Worm (Caenorhabditis elegans) whole organism, young adult: ENCODE measurements around the gene usp-46.

Experiments used
- B0019.2 ChIP-seq: fragments of 200-800 bp; sonication (Bioruptor generic); conservative IDR thresholded peaks from 2 replicates; pipeline ENCODE4 v1.3.6; 2022; ENCODE audit warnings: missing genetic modification reagents, missing genetic modification characterization, missing compliant biosample characterization
- B0035.1 ChIP-seq: sonication (generic microtip); optimal IDR thresholded peaks from 2 replicates; lab custom pipeline; 2016; ENCODE audit warnings: missing genetic modification characterization, mild to moderate bottlenecking, missing compliant biosample characterization, missing genotype, missing genetic modification reagents
- B0261.1 ChIP-seq: sonication (generic microtip); optimal IDR thresholded peaks from 2 replicates; lab custom pipeline; 2016; ENCODE audit warnings: mild to moderate bottlenecking, missing genetic modification characterization, moderate library complexity, missing compliant biosample characterization
- D2030.7 ChIP-seq: fragments of 200-800 bp; sonication (Bioruptor generic); IDR thresholded peaks from 2 replicates; pipeline ENCODE4 v1.3.6; 2022; ENCODE audit warnings: missing genetic modification reagents, missing genetic modification characterization, missing compliant biosample characterization
- F10E7.11 ChIP-seq: sonication (generic microtip); optimal IDR thresholded peaks from 2 replicates; lab custom pipeline; 2017; ENCODE audit warnings: mild to moderate bottlenecking, missing genetic modification characterization, moderate library complexity, missing compliant biosample characterization
- F22D6.2 ChIP-seq: sonication (generic microtip); optimal IDR thresholded peaks from 2 replicates; lab custom pipeline; 2016; ENCODE audit warnings: mild to moderate bottlenecking, missing genetic modification characterization, missing compliant biosample characterization
- F37B4.10 ChIP-seq: fragments of 200-800 bp; sonication (Bioruptor generic); IDR thresholded peaks from 2 replicates; pipeline ENCODE4 v1.3.6; 2022; ENCODE audit warnings: missing genetic modification characterization, missing compliant biosample characterization
- F57C9.4 ChIP-seq: sonication (generic microtip); optimal IDR thresholded peaks from 2 replicates; lab custom pipeline; 2017; ENCODE audit warnings: mild to moderate bottlenecking, missing genetic modification characterization, missing compliant biosample characterization
- T07F8.4 ChIP-seq: sonication (generic microtip); optimal IDR thresholded peaks from 2 replicates; lab custom pipeline; 2016; ENCODE audit warnings: mild to moderate bottlenecking, missing genetic modification characterization, moderate library complexity, missing compliant biosample characterization
- T26A5.8 ChIP-seq: sonication (generic microtip); optimal IDR thresholded peaks from 2 replicates; lab custom pipeline; 2016; ENCODE audit warnings: missing genetic modification characterization, missing compliant biosample characterization
- Y53G8AR.9 ChIP-seq: fragments of 200-800 bp; sonication (Bioruptor generic); conservative IDR thresholded peaks from 2 replicates; pipeline ENCODE4 v1.3.6; 2022; ENCODE audit warnings: missing genetic modification reagents, missing genetic modification characterization, missing compliant biosample characterization
- Y56A3A.18 ChIP-seq: fragments of 200-800 bp; sonication (Bioruptor generic); IDR thresholded peaks from 2 replicates; pipeline ENCODE4 v1.3.6; 2022; ENCODE audit warnings: missing genetic modification reagents, missing genetic modification characterization, missing compliant biosample characterization
- ama-1 ChIP-seq, 3 experiments: fragments of 150-350 bp in 1 of 3; sonication (generic microtip) in 2 of 3; optimal IDR thresholded peaks; 2 replicates each; lab custom pipeline; 2014 to 2018; ENCODE audit warnings: missing biosample characterization in 2 of 3, missing genetic modification characterization in 2 of 3, missing genetic modification reagents in 2 of 3
- aptf-2 ChIP-seq: fragments of 200-800 bp; sonication (Bioruptor generic); conservative IDR thresholded peaks from 2 replicates; pipeline ENCODE4 v1.3.6; 2022; ENCODE audit warnings: missing genetic modification reagents, missing genetic modification characterization, missing compliant biosample characterization
- atf-7 ChIP-seq: sonication (generic microtip); optimal IDR thresholded peaks from 2 replicates; lab custom pipeline; 2017; ENCODE audit warnings: mild to moderate bottlenecking, missing genetic modification characterization, missing compliant biosample characterization
- attf-3 ChIP-seq: fragments of 200-800 bp; sonication (Bioruptor generic); conservative IDR thresholded peaks from 2 replicates; pipeline ENCODE4 v1.3.6; 2022; ENCODE audit warnings: missing genetic modification reagents, missing genetic modification characterization, missing compliant biosample characterization
- attf-5 ChIP-seq: fragments of 200-800 bp; sonication (Bioruptor generic); optimal IDR thresholded peaks from 2 replicates; lab custom pipeline; 2018; ENCODE audit warnings: mild to moderate bottlenecking, missing genetic modification characterization, missing compliant biosample characterization
- ccch-3 ChIP-seq: fragments of 200-800 bp; sonication (Bioruptor generic); optimal IDR thresholded peaks from 2 replicates; lab custom pipeline; 2018; ENCODE audit warnings: mild to moderate bottlenecking, missing genetic modification characterization, missing compliant biosample characterization
- cebp-1 ChIP-seq, 2 experiments: fragments of 200-800 bp in 1 of 2; sonication (Bioruptor generic) in 1 of 2; sonication (generic microtip) in 1 of 2; IDR thresholded peaks in 1 of 2; optimal IDR thresholded peaks in 1 of 2; 2 replicates each; pipeline versions ENCODE4 v1.3.6 to Lab custom; 2017 to 2022; ENCODE audit warnings: missing compliant biosample characterization in 2 of 2, missing genetic modification characterization in 2 of 2, mild to moderate bottlenecking in 1 of 2, missing genetic modification reagents in 1 of 2, moderate library complexity in 1 of 2
- cebp-2 ChIP-seq: fragments of 200-800 bp; sonication (Bioruptor generic); IDR thresholded peaks from 2 replicates; pipeline ENCODE4 v1.3.6; 2022; ENCODE audit warnings: missing genetic modification characterization, missing compliant biosample characterization
- ceh-79 ChIP-seq: sonication (generic microtip); optimal IDR thresholded peaks from 2 replicates; lab custom pipeline; 2017; ENCODE audit warnings: mild to moderate bottlenecking, missing genetic modification characterization, missing compliant biosample characterization
- chd-7 ChIP-seq: sonication (generic microtip); optimal IDR thresholded peaks from 2 replicates; lab custom pipeline; 2016; ENCODE audit warnings: mild to moderate bottlenecking, missing genetic modification characterization, moderate library complexity, missing compliant biosample characterization
- die-1 ChIP-seq: sonication (generic microtip); optimal IDR thresholded peaks from 2 replicates; lab custom pipeline; 2016; ENCODE audit warnings: missing genotype, mild to moderate bottlenecking, missing genetic modification characterization, missing compliant biosample characterization
- efl-1 ChIP-seq: fragments of 150-350 bp; optimal IDR thresholded peaks from 2 replicates; lab custom pipeline; 2014; ENCODE audit warnings: missing biosample characterization, missing genetic modification reagents, missing genetic modification characterization
- hlh-12 ChIP-seq: sonication (generic microtip); optimal IDR thresholded peaks from 2 replicates; lab custom pipeline; 2016; ENCODE audit warnings: missing genetic modification characterization, missing compliant biosample characterization
- hmg-20 ChIP-seq: fragments of 200-800 bp; sonication (Bioruptor generic); IDR thresholded peaks from 2 replicates; pipeline ENCODE4 v1.3.6; 2022; ENCODE audit warnings: missing genetic modification reagents, missing genetic modification characterization, missing compliant biosample characterization
- let-526 ChIP-seq: fragments of 200-800 bp; sonication (Bioruptor generic); IDR thresholded peaks from 2 replicates; pipeline ENCODE4 v1.3.6; 2022; ENCODE audit warnings: missing genetic modification reagents, missing genetic modification characterization, missing compliant biosample characterization
- let-607 ChIP-seq, 2 experiments: fragments of 200-800 bp in 1 of 2; sonication (Bioruptor generic) in 1 of 2; sonication (generic microtip) in 1 of 2; optimal IDR thresholded peaks; 2 replicates each; lab custom pipeline; 2016 to 2018; ENCODE audit warnings: mild to moderate bottlenecking in 2 of 2, missing compliant biosample characterization in 2 of 2, missing genetic modification characterization in 2 of 2, moderate library complexity in 2 of 2, missing genotype in 1 of 2
- lin-35 ChIP-seq, 3 experiments: fragments of 150-350 bp in 2 of 3; sonication (generic microtip) in 1 of 3; optimal IDR thresholded peaks; 2 replicates each; lab custom pipeline; 2014 to 2018; ENCODE audit warnings: missing biosample characterization in 3 of 3, missing genetic modification characterization in 3 of 3, missing genetic modification reagents in 3 of 3
- lin-54 ChIP-seq: fragments of 200-800 bp; sonication (Bioruptor generic); optimal IDR thresholded peaks from 2 replicates; lab custom pipeline; 2018; ENCODE audit warnings: mild to moderate bottlenecking, missing genetic modification characterization, missing compliant biosample characterization
- lsy-27 ChIP-seq: sonication (generic microtip); optimal IDR thresholded peaks from 2 replicates; lab custom pipeline; 2017; ENCODE audit warnings: missing genetic modification characterization, mild to moderate bottlenecking, missing compliant biosample characterization, antibody characterized with exemption, missing genotype, borderline replicate concordance; ENCODE audit not compliant: insufficient read depth
- madf-10 ChIP-seq: sonication (generic microtip); optimal IDR thresholded peaks from 2 replicates; lab custom pipeline; 2016; ENCODE audit warnings: mild to moderate bottlenecking, missing genetic modification characterization, missing compliant biosample characterization
- mel-28 ChIP-seq: sonication (generic microtip); optimal IDR thresholded peaks from 2 replicates; lab custom pipeline; 2016; ENCODE audit warnings: borderline replicate concordance, mild to moderate bottlenecking, missing genetic modification characterization, missing compliant biosample characterization
- nfya-1 ChIP-seq: sonication (generic microtip); optimal IDR thresholded peaks from 2 replicates; lab custom pipeline; 2017; ENCODE audit warnings: antibody characterized with exemption, missing compliant biosample characterization, missing genetic modification characterization, borderline replicate concordance; ENCODE audit not compliant: insufficient read depth
- nfyb-1 ChIP-seq: fragments of 200-800 bp; sonication (Bioruptor generic); IDR thresholded peaks from 2 replicates; pipeline ENCODE4 v1.3.6; 2022; ENCODE audit warnings: missing genetic modification reagents, missing genetic modification characterization, missing compliant biosample characterization
- nhr-120 ChIP-seq: fragments of 200-800 bp; sonication (Bioruptor generic); IDR thresholded peaks from 2 replicates; pipeline ENCODE4 v1.3.6; 2022; ENCODE audit warnings: missing genetic modification characterization, missing compliant biosample characterization
- pha-4 ChIP-seq: fragments of 150-350 bp; sonication (generic microtip); optimal IDR thresholded peaks from 2 replicates; lab custom pipeline; 2014; ENCODE audit warnings: missing biosample characterization, missing genetic modification reagents, missing genetic modification characterization
- rcor-1 ChIP-seq: fragments of 200-800 bp; sonication (Bioruptor generic); IDR thresholded peaks from 2 replicates; pipeline ENCODE4 v1.3.6; 2022; ENCODE audit warnings: missing genetic modification reagents, missing genetic modification characterization, missing compliant biosample characterization
- snpc-3.4 ChIP-seq: sonication (generic microtip); optimal IDR thresholded peaks from 2 replicates; lab custom pipeline; 2017; ENCODE audit warnings: missing genetic modification characterization, mild to moderate bottlenecking, missing compliant biosample characterization, antibody characterized with exemption, moderate library complexity, missing genotype, missing genetic modification reagents
- snpc-4 ChIP-seq, 5 experiments: fragments of 150-350 bp in 1 of 5; sonication (generic microtip) in 4 of 5; optimal IDR thresholded peaks; 2 replicates each; lab custom pipeline; 2014 to 2018; ENCODE audit warnings: missing genetic modification characterization in 5 of 5, missing biosample characterization in 3 of 5, antibody characterized with exemption in 2 of 5, mild to moderate bottlenecking in 2 of 5, missing compliant biosample characterization in 2 of 5, missing genotype in 2 of 5, moderate library complexity in 2 of 5, missing genetic modification reagents in 1 of 5
- tbx-9 ChIP-seq: sonication (generic microtip); optimal IDR thresholded peaks from 2 replicates; lab custom pipeline; 2016; ENCODE audit warnings: borderline replicate concordance, missing genetic modification characterization, inconsistent platforms, missing compliant biosample characterization
- unc-130 ChIP-seq: sonication (generic microtip); optimal IDR thresholded peaks from 2 replicates; lab custom pipeline; 2016; ENCODE audit warnings: missing genetic modification reagents, missing genetic modification characterization, missing compliant biosample characterization
- unc-62 ChIP-seq: fragments of 150-350 bp; optimal IDR thresholded peaks from 2 replicates; lab custom pipeline; 2014; ENCODE audit warnings: missing biosample characterization, missing genetic modification reagents, missing genetic modification characterization
- ztf-18 ChIP-seq: sonication (generic microtip); optimal IDR thresholded peaks from 2 replicates; lab custom pipeline; 2016; ENCODE audit warnings: missing genotype, mild to moderate bottlenecking, missing genetic modification characterization, missing compliant biosample characterization
- ztf-25 ChIP-seq: fragments of 200-800 bp; sonication (Bioruptor generic); IDR thresholded peaks from 2 replicates; pipeline ENCODE4 v1.3.6; 2022; ENCODE audit warnings: missing genetic modification reagents, missing genetic modification characterization, missing compliant biosample characterization
- ztf-26 ChIP-seq: sonication (generic microtip); optimal IDR thresholded peaks from 2 replicates; lab custom pipeline; 2017; ENCODE audit warnings: missing genetic modification characterization, missing compliant biosample characterization
- ztf-3 ChIP-seq: fragments of 200-800 bp; sonication (Bioruptor generic); optimal IDR thresholded peaks from 2 replicates; lab custom pipeline; 2018; ENCODE audit warnings: mild to moderate bottlenecking, missing genetic modification characterization, missing compliant biosample characterization

usp-46 gene

ce11 chrIII:9758848-9759247, 17.6 kb upstream of the usp-46 start, which contains the start of gene rmd-1 (continued):
- TF ChIP-seq F57C9.4 (tag; lab: Kevin White, UChicago) = no peak
- no peak for TF ChIP-seq madf-10 (tag; lab: Kevin White, UChicago)
- no peak for TF ChIP-seq mel-28
- peak; percentile 42; the same call in 1 of the 2 replicates for TF ChIP-seq rcor-1 (GFP tag; lab: Robert Waterston, UW)
- no peak for TF ChIP-seq Y53G8AR.9 (GFP tag; lab: Robert Waterston, UW)
- no peak for TF ChIP-seq ztf-26 (tag; lab: Kevin White, UChicago)
- no peak for TF ChIP-seq nfyb-1
- TF ChIP-seq hmg-20 (GFP tag; lab: Robert Waterston, UW) = no peak
- TF ChIP-seq F22D6.2 (tag; lab: Kevin White, UChicago) = no peak
- TF ChIP-seq ceh-79 = no peak
- no peak for TF ChIP-seq cebp-1 (GFP tag; IDR thresholded peaks at IDR 0.05; lab: Robert Waterston, UW)
- no peak for TF ChIP-seq cebp-1 (tag; optimal IDR thresholded peaks at IDR 0.05; lab: Kevin White, UChicago)
- no peak for TF ChIP-seq attf-3 (GFP tag; lab: Robert Waterston, UW)
- TF ChIP-seq unc-130 (GFP tag; lab: Kevin White, UChicago) = peak; percentile 45
- TF ChIP-seq Y56A3A.18 = no peak
- peak; percentile 71 for TF ChIP-seq snpc-3.4 (tag; lab: Kevin White, UChicago)
- TF ChIP-seq B0019.2 (GFP tag; lab: Robert Waterston, UW) = no peak
- TF ChIP-seq pha-4 (tag; lab: Kevin White, UChicago) = no peak
- no peak for TF ChIP-seq ama-1 (optimal IDR thresholded peaks at IDR 0.05; lab: Kevin White, UChicago)
- no peak for TF ChIP-seq ama-1 (GFP tag; optimal IDR thresholded peaks at IDR 0.05; lab: Kevin White, UChicago)
- TF ChIP-seq let-526 (GFP tag; lab: Robert Waterston, UW) = no peak
- no peak for TF ChIP-seq chd-7 (tag; lab: Kevin White, UChicago)
- peak; percentile 57; the same call in 1 of the 2 replicates for TF ChIP-seq D2030.7
- no peak for TF ChIP-seq T26A5.8 (tag; lab: Kevin White, UChicago)
- no peak for TF ChIP-seq ztf-25
- TF ChIP-seq F37B4.10 (GFP tag; lab: Robert Waterston, UW) = no peak
- no peak for TF ChIP-seq B0261.1 (tag; lab: Kevin White, UChicago)
- TF ChIP-seq hlh-12 (tag; lab: Kevin White, UChicago) = no peak
- no peak for TF ChIP-seq unc-62 (GFP tag; lab: Kevin White, UChicago)
- no peak for TF ChIP-seq nhr-120 (GFP tag; lab: Robert Waterston, UW)
- no peak for TF ChIP-seq ccch-3 (GFP tag; lab: Kevin White, UChicago)
- no peak for TF ChIP-seq T07F8.4 (tag; lab: Kevin White, UChicago)
- no peak for TF ChIP-seq lsy-27
- TF ChIP-seq B0035.1 (tag; lab: Kevin White, UChicago) = no peak
- TF ChIP-seq ztf-18 (tag; lab: Kevin White, UChicago) = peak; percentile 2
- peak in 2 of 3 experiments; percentile 2 to 13 for TF ChIP-seq lin-35 (GFP tag; optimal IDR thresholded peaks at IDR 0.05; lab: Kevin White, UChicago)
- no peak for TF ChIP-seq attf-5 (GFP tag; lab: Kevin White, UChicago)
- no peak for TF ChIP-seq snpc-4 (GFP tag; optimal IDR thresholded peaks at IDR 0.05; lab: Kevin White, UChicago)
- TF ChIP-seq snpc-4 (tag; optimal IDR thresholded peaks at IDR 0.05; lab: Kevin White, UChicago) = no peak
- TF ChIP-seq die-1 (tag; lab: Kevin White, UChicago) = no peak
- TF ChIP-seq nfya-1 (tag; lab: Kevin White, UChicago) = no peak
- TF ChIP-seq efl-1 (GFP tag; lab: Kevin White, UChicago) = peak; percentile 94
- TF ChIP-seq aptf-2 (GFP tag; lab: Robert Waterston, UW) = no peak
- TF ChIP-seq lin-54 (GFP tag; lab: Kevin White, UChicago) = peak; percentile 30
- no peak for TF ChIP-seq F10E7.11 (tag; lab: Kevin White, UChicago)
- TF ChIP-seq ztf-3 (GFP tag; lab: Kevin White, UChicago) = no peak
- TF ChIP-seq cebp-2 = no peak
- no peak for TF ChIP-seq atf-7
- no peak for TF ChIP-seq let-607 (tag; optimal IDR thresholded peaks at IDR 0.05; lab: Kevin White, UChicago)
- no peak for TF ChIP-seq tbx-9 (tag; lab: Kevin White, UChicago)
